Worm (Caenorhabditis elegans): ENCODE results near the gene F13H10.1.

ce11 chrIV:11048871-11049270, 44.5 kb downstream of the F13H10.1 start, which contains the start of gene F36H1.11:
- TF ChIP-seq egl-27 (tag; optimal IDR thresholded peaks at IDR 0.05) (no peak), skn-1 (tag; optimal IDR thresholded peaks at IDR 0.05) (no peak), nhr-237 (tag; optimal IDR thresholded peaks at IDR 0.05) (no peak), ZK546.5 (tag; optimal IDR thresholded peaks at IDR 0.05) (no peak), peb-1 (tag; optimal IDR thresholded peaks at IDR 0.05) (no peak), F13H6.1 (tag; optimal IDR thresholded peaks at IDR 0.05) (no peak), ztf-4 (tag; optimal IDR thresholded peaks at IDR 0.05) (no peak), alr-1 (tag; optimal IDR thresholded peaks at IDR 0.05) (no peak), zag-1 (tag; optimal IDR thresholded peaks at IDR 0.05) (no peak), R02D3.7 (tag; optimal IDR thresholded peaks at IDR 0.05) (no peak), unc-55 (GFP tag; optimal IDR thresholded peaks at IDR 0.05) (no peak)

Data from whole organism, L2 larva.